Worm (Caenorhabditis elegans) whole organism, late embryonic: ENCODE results near the gene mrp-7.
"Not testable (repeated sequence)": the region's sequence is repeated elsewhere in the genome, so short reads cannot be mapped to it uniquely, and the experiment has no call there.

Experiments
- C08G9.2 ChIP-seq: sonication (generic microtip); optimal IDR thresholded peaks from 2 replicates; lab custom pipeline; 2016; ENCODE audit warnings: mild to moderate bottlenecking, missing genetic modification characterization, moderate library complexity, missing compliant biosample characterization
- T23F11.4 ChIP-seq: fragments of 200-800 bp; sonication (Bioruptor generic); optimal IDR thresholded peaks from 2 replicates; lab custom pipeline; 2018; ENCODE audit warnings: mild to moderate bottlenecking, missing genetic modification characterization, missing compliant biosample characterization
- ceh-14 ChIP-seq: sonication (generic microtip); optimal IDR thresholded peaks from 2 replicates; lab custom pipeline; 2016; ENCODE audit warnings: missing genotype, missing genetic modification characterization, missing compliant biosample characterization
- ceh-18 ChIP-seq: sonication (generic microtip); optimal IDR thresholded peaks from 2 replicates; lab custom pipeline; 2016; ENCODE audit warnings: missing genetic modification characterization, missing compliant biosample characterization
- ceh-19 ChIP-seq: fragments of 200-800 bp; sonication (Bioruptor generic); optimal IDR thresholded peaks from 2 replicates; lab custom pipeline; 2018; ENCODE audit warnings: mild to moderate bottlenecking, missing genetic modification characterization, missing compliant biosample characterization
- ceh-2 ChIP-seq: sonication (generic microtip); optimal IDR thresholded peaks from 2 replicates; lab custom pipeline; 2016; ENCODE audit warnings: missing genotype, missing genetic modification characterization, missing compliant biosample characterization
- ceh-30 ChIP-seq: fragments of 150-350 bp; optimal IDR thresholded peaks from 2 replicates; lab custom pipeline; 2014; ENCODE audit warnings: missing biosample characterization, missing genetic modification characterization
- ceh-48 ChIP-seq: sonication (generic microtip); optimal IDR thresholded peaks from 2 replicates; lab custom pipeline; 2016; ENCODE audit warnings: missing genetic modification characterization, inconsistent platforms, missing compliant biosample characterization
- elt-2 ChIP-seq: sonication (generic microtip); optimal IDR thresholded peaks from 2 replicates; lab custom pipeline; 2016; ENCODE audit warnings: missing genetic modification reagents, missing genetic modification characterization, missing compliant biosample characterization
- fkh-10 ChIP-seq: fragments of 150-350 bp; optimal IDR thresholded peaks from 2 replicates; lab custom pipeline; 2014; ENCODE audit warnings: missing biosample characterization, missing genetic modification reagents, missing genetic modification characterization
- fkh-6 ChIP-seq: sonication (generic microtip); optimal IDR thresholded peaks from 2 replicates; lab custom pipeline; 2016; ENCODE audit warnings: missing genetic modification characterization, missing compliant biosample characterization
- gmeb-2 ChIP-seq: sonication (generic microtip); optimal IDR thresholded peaks from 2 replicates; lab custom pipeline; 2016; ENCODE audit warnings: missing genetic modification characterization, inconsistent platforms, missing compliant biosample characterization
- hlh-30 ChIP-seq: sonication (generic microtip); optimal IDR thresholded peaks from 2 replicates; lab custom pipeline; 2017; ENCODE audit warnings: antibody characterized with exemption, missing genetic modification characterization, missing compliant biosample characterization; ENCODE audit not compliant: insufficient read depth
- hlh-6 ChIP-seq: sonication (generic microtip); optimal IDR thresholded peaks from 2 replicates; lab custom pipeline; 2016; ENCODE audit warnings: missing genotype, missing genetic modification characterization, missing compliant biosample characterization
- lim-6 ChIP-seq: sonication (generic microtip); optimal IDR thresholded peaks from 2 replicates; lab custom pipeline; 2016; ENCODE audit warnings: missing genetic modification characterization, missing compliant biosample characterization
- lin-11 ChIP-seq: fragments of 200-800 bp; sonication (Bioruptor generic); optimal IDR thresholded peaks from 2 replicates; lab custom pipeline; 2018; ENCODE audit warnings: mild to moderate bottlenecking, missing genetic modification characterization, missing compliant biosample characterization
- mec-3 ChIP-seq: sonication (generic microtip); optimal IDR thresholded peaks from 2 replicates; lab custom pipeline; 2016; ENCODE audit warnings: borderline replicate concordance, missing genetic modification characterization, missing compliant biosample characterization
- nfya-1 ChIP-seq: sonication (generic microtip); optimal IDR thresholded peaks from 2 replicates; lab custom pipeline; 2017; ENCODE audit warnings: missing genetic modification characterization, mild to moderate bottlenecking, missing compliant biosample characterization, antibody characterized with exemption, moderate library complexity
- nhr-11 ChIP-seq: fragments of 150-350 bp; optimal IDR thresholded peaks from 2 replicates; lab custom pipeline; 2014; ENCODE audit warnings: missing biosample characterization, missing genetic modification characterization
- nhr-232 ChIP-seq: sonication (generic microtip); optimal IDR thresholded peaks from 2 replicates; lab custom pipeline; 2016; ENCODE audit warnings: missing genetic modification characterization, missing compliant biosample characterization
- npax-4 ChIP-seq: sonication (generic microtip); optimal IDR thresholded peaks from 2 replicates; lab custom pipeline; 2016; ENCODE audit warnings: missing genetic modification characterization, missing compliant biosample characterization
- pax-1 ChIP-seq: fragments of 150-350 bp; optimal IDR thresholded peaks from 2 replicates; lab custom pipeline; 2014; ENCODE audit warnings: missing biosample characterization, missing genetic modification characterization
- pros-1 ChIP-seq: fragments of 150-350 bp; optimal IDR thresholded peaks from 2 replicates; lab custom pipeline; 2014; ENCODE audit warnings: missing biosample characterization, missing genetic modification reagents, missing genetic modification characterization
- ref-2 ChIP-seq: sonication (generic microtip); optimal IDR thresholded peaks from 2 replicates; lab custom pipeline; 2016; ENCODE audit warnings: missing genetic modification characterization, missing compliant biosample characterization
- rnt-1 ChIP-seq: sonication (generic microtip); optimal IDR thresholded peaks from 2 replicates; lab custom pipeline; 2016; ENCODE audit warnings: missing genetic modification characterization, missing compliant biosample characterization
- syd-9 ChIP-seq: sonication (generic microtip); optimal IDR thresholded peaks from 2 replicates; lab custom pipeline; 2016; ENCODE audit warnings: mild to moderate bottlenecking, missing genetic modification characterization, moderate library complexity, missing compliant biosample characterization
- ttx-3 ChIP-seq: sonication (generic microtip); optimal IDR thresholded peaks from 2 replicates; lab custom pipeline; 2016; ENCODE audit warnings: missing genetic modification reagents, missing genetic modification characterization, missing compliant biosample characterization
- unc-3 ChIP-seq, 2 experiments: fragments of 200-800 bp in 1 of 2; sonication (Bioruptor generic) in 1 of 2; sonication (generic microtip) in 1 of 2; conservative IDR thresholded peaks in 1 of 2; optimal IDR thresholded peaks in 1 of 2; 2 replicates each; pipeline versions ENCODE4 v1.3.6 to Lab custom; 2016 to 2022; ENCODE audit warnings: missing compliant biosample characterization in 2 of 2, missing genetic modification characterization in 2 of 2, missing genetic modification reagents in 1 of 2
- unc-42 ChIP-seq: sonication (generic microtip); optimal IDR thresholded peaks from 2 replicates; lab custom pipeline; 2016; ENCODE audit warnings: missing genotype, missing genetic modification characterization, missing compliant biosample characterization
- unc-55 ChIP-seq: sonication (generic microtip); optimal IDR thresholded peaks from 2 replicates; lab custom pipeline; 2017; ENCODE audit warnings: missing biosample characterization, missing genetic modification reagents, missing genetic modification characterization
- unc-86 ChIP-seq: sonication (generic microtip); optimal IDR thresholded peaks from 2 replicates; lab custom pipeline; 2016; ENCODE audit warnings: missing genetic modification characterization, missing compliant biosample characterization
- ztf-16 ChIP-seq: sonication (generic microtip); optimal IDR thresholded peaks from 2 replicates; lab custom pipeline; 2017; ENCODE audit warnings: missing genetic modification characterization, missing compliant biosample characterization

Gene mrp-7

DNA sequence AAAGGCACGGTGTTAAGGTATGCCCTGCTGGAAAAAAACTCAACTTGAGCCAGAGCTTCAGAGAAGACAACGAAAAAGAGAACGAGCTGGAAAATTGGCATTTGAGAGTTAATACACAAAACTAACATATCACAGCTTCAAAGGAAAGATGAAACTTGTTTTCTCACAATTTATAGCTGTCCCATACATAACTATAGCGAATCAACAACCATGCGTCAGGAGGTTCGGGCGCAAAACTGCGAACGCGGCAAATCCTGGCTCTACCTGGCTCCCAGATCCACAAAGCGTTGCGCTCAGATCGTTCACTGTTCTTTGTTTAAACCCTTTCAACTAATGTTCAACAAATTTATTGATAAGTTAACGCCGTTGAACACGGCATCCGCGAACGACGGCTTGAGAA, 35.9 kb downstream of the mrp-7 start, which contains the start of gene Y43F8C.15:
Y43F8C.15 (minus strand) TSS at position 101 of the 400 bp plus-strand sequence.
- not testable (repeated sequence) for TF ChIP-seq ref-2, fkh-6, mec-3 (tag; lab: Kevin White, UChicago)

DNA sequence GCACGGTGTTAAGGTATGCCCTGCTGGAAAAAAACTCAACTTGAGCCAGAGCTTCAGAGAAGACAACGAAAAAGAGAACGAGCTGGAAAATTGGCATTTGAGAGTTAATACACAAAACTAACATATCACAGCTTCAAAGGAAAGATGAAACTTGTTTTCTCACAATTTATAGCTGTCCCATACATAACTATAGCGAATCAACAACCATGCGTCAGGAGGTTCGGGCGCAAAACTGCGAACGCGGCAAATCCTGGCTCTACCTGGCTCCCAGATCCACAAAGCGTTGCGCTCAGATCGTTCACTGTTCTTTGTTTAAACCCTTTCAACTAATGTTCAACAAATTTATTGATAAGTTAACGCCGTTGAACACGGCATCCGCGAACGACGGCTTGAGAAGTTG, 37.0 kb downstream of the mrp-7 start, which contains the start of gene Y43F8C.23:
Y43F8C.23 (minus strand) TSS at position 101 of the 400 bp plus-strand sequence.
- TF ChIP-seq pax-1 (tag; lab: Kevin White, UChicago); T23F11.4 (GFP tag; lab: Kevin White, UChicago); nhr-11 (tag; lab: Kevin White, UChicago): not testable (repeated sequence)

DNA sequence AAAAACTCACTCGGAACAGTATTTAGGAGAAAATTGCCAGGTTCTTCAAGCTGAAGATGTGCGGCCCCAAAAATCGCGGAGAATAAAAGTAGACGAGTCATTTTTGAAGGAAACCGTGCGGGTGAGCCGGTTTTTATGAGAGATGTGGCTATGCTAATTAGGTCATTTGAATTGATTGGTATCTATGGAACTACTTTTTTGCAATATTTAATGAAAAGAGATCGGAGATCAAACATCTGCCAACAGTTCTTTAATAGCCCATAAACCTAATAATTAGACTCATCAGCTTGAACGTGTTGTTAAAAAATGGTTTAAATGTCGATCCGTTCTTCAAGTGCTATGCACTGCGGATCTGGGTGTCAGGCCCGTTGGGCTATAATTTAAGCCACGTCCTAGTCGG, 40.8 kb downstream of the mrp-7 start, which contains the start of gene Y43F8C.16:
Y43F8C.16 (minus strand) TSS at position 101 of the 400 bp plus-strand sequence.
- no peak for TF ChIP-seq ceh-48
- TF ChIP-seq lim-6 (tag; lab: Kevin White, UChicago), result no peak
- TF ChIP-seq ceh-19, result no peak
- TF ChIP-seq unc-86 (tag; lab: Kevin White, UChicago), result no peak
- no peak for TF ChIP-seq ceh-30 (tag; lab: Kevin White, UChicago)
- no peak for TF ChIP-seq gmeb-2 (tag; lab: Kevin White, UChicago)
- no peak for TF ChIP-seq unc-42
- TF ChIP-seq lin-11 (tag; lab: Kevin White, UChicago), result no peak
- TF ChIP-seq ztf-16, result no peak
- TF ChIP-seq hlh-30 (tag; lab: Kevin White, UChicago), result no peak
- no peak for TF ChIP-seq hlh-6 (tag; lab: Kevin White, UChicago)
- no peak for TF ChIP-seq ceh-2 (tag; lab: Kevin White, UChicago)
- no peak for TF ChIP-seq pros-1 (tag; lab: Kevin White, UChicago)
- no peak for TF ChIP-seq elt-2 (tag; lab: Kevin White, UChicago)
- no peak for TF ChIP-seq rnt-1 (tag; lab: Kevin White, UChicago)
- no peak for TF ChIP-seq fkh-10 (GFP tag; lab: Kevin White, UChicago)

DNA sequence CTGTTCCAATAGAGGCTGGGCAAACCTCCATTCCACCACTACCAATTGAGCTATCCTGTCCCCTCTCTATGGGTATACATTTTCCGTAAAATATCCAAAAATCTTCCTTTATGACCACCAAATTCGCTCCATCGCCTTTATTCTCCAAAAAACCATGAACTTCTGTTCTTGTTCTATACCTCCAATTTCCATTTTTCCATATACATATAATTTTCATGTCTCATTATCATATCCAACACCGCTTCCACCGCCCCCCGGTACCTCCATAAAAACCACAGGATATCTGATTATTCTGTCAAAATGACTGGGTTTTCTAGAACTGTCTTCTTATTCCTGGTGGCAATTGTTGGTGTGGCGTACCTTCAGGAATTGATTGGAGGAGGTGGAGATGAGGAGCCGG, 41.2 kb downstream of the mrp-7 start, which contains the start of gene Y43F8C.17:
Y43F8C.17 (plus strand) TSS at position 301 of the 400 bp plus-strand sequence.
- TF ChIP-seq elt-2 (tag; lab: Kevin White, UChicago) (no peak), unc-3 (GFP tag; conservative IDR thresholded peaks at IDR 0.05; lab: Robert Waterston, UW) (no peak), unc-3 (tag; optimal IDR thresholded peaks at IDR 0.05; lab: Kevin White, UChicago) (no peak), C08G9.2 (tag; lab: Kevin White, UChicago) (no peak), ceh-18 (no peak), lin-11 (tag; lab: Kevin White, UChicago) (no peak), nhr-232 (tag; lab: Kevin White, UChicago) (no peak), ttx-3 (tag; lab: Kevin White, UChicago) (no peak), npax-4 (no peak), mec-3 (tag; lab: Kevin White, UChicago) (no peak), ceh-14 (tag; lab: Kevin White, UChicago) (no peak), nfya-1 (tag; lab: Kevin White, UChicago) (no peak)

ce11 chrV:19717933-19718332, 43.3 kb downstream of the mrp-7 start:
- TF ChIP-seq syd-9 (tag; lab: Kevin White, UChicago), result no peak
- peak; percentile 91 for TF ChIP-seq unc-55 (GFP tag; lab: Kevin White, UChicago)
